Worm (Caenorhabditis elegans) whole organism, young adult: ENCODE results near the gene C30F2.4.

Experiments
- B0261.1 ChIP-seq: sonication (generic microtip); optimal IDR thresholded peaks from 2 replicates; lab custom pipeline; 2016; ENCODE audit warnings: mild to moderate bottlenecking, missing genetic modification characterization, moderate library complexity, missing compliant biosample characterization
- B0336.3 ChIP-seq: fragments of 200-800 bp; sonication (Bioruptor generic); IDR thresholded peaks from 2 replicates; pipeline ENCODE4 v1.3.6; 2022; ENCODE audit warnings: missing genetic modification characterization, missing compliant biosample characterization
- F23B12.7 ChIP-seq: sonication (generic microtip); optimal IDR thresholded peaks from 2 replicates; lab custom pipeline; 2017; ENCODE audit warnings: missing genetic modification characterization, mild to moderate bottlenecking, missing compliant biosample characterization, antibody characterized with exemption, moderate library complexity; ENCODE audit not compliant: insufficient read depth
- ama-1 ChIP-seq, 3 experiments: fragments of 150-350 bp in 1 of 3; sonication (generic microtip) in 2 of 3; optimal IDR thresholded peaks; 2 replicates each; lab custom pipeline; 2014 to 2018; ENCODE audit warnings: missing biosample characterization in 2 of 3, missing genetic modification characterization in 2 of 3, missing genetic modification reagents in 2 of 3
- ccch-3 ChIP-seq: fragments of 200-800 bp; sonication (Bioruptor generic); optimal IDR thresholded peaks from 2 replicates; lab custom pipeline; 2018; ENCODE audit warnings: mild to moderate bottlenecking, missing genetic modification characterization, missing compliant biosample characterization
- chd-7 ChIP-seq: sonication (generic microtip); optimal IDR thresholded peaks from 2 replicates; lab custom pipeline; 2016; ENCODE audit warnings: mild to moderate bottlenecking, missing genetic modification characterization, moderate library complexity, missing compliant biosample characterization
- ets-4 ChIP-seq: fragments of 200-800 bp; sonication (Bioruptor generic); optimal IDR thresholded peaks from 2 replicates; lab custom pipeline; 2018; ENCODE audit warnings: mild to moderate bottlenecking, missing genetic modification characterization, missing compliant biosample characterization
- hmg-20 ChIP-seq: fragments of 200-800 bp; sonication (Bioruptor generic); IDR thresholded peaks from 2 replicates; pipeline ENCODE4 v1.3.6; 2022; ENCODE audit warnings: missing genetic modification reagents, missing genetic modification characterization, missing compliant biosample characterization
- hrde-1 ChIP-seq: sonication (generic microtip); optimal IDR thresholded peaks from 2 replicates; lab custom pipeline; 2016; ENCODE audit warnings: missing genetic modification characterization, mild to moderate bottlenecking, missing compliant biosample characterization, moderate library complexity, missing genotype, missing genetic modification reagents, borderline replicate concordance
- lin-40 ChIP-seq: sonication (generic microtip); optimal IDR thresholded peaks from 2 replicates; lab custom pipeline; 2016; ENCODE audit warnings: missing genetic modification characterization, mild to moderate bottlenecking, missing compliant biosample characterization, missing genotype, missing genetic modification reagents
- lir-1 ChIP-seq: fragments of 200-800 bp; sonication (Bioruptor generic); conservative IDR thresholded peaks from 2 replicates; pipeline ENCODE4 v1.3.6; 2022; ENCODE audit warnings: missing genetic modification reagents, missing genetic modification characterization, missing compliant biosample characterization
- nhr-179 ChIP-seq: sonication (generic microtip); optimal IDR thresholded peaks from 2 replicates; lab custom pipeline; 2016; ENCODE audit warnings: mild to moderate bottlenecking, missing genetic modification characterization, missing compliant biosample characterization
- unc-130 ChIP-seq: sonication (generic microtip); optimal IDR thresholded peaks from 2 replicates; lab custom pipeline; 2016; ENCODE audit warnings: missing genetic modification reagents, missing genetic modification characterization, missing compliant biosample characterization

ce11 chrX:16058845-16059244 lies 17.5 kb downstream of the C30F2.4 start, which contains the start of gene T27A8.2:
- TF ChIP-seq ets-4 (GFP tag; lab: Kevin White, UChicago) (no peak), B0336.3 (GFP tag; lab: Robert Waterston, UW) (no peak), ama-1 (optimal IDR thresholded peaks at IDR 0.05; lab: Kevin White, UChicago) (no peak), ama-1 (GFP tag; optimal IDR thresholded peaks at IDR 0.05; lab: Kevin White, UChicago) (no peak), hrde-1 (tag; lab: Kevin White, UChicago) (no peak), chd-7 (tag; lab: Kevin White, UChicago) (no peak), ccch-3 (GFP tag; lab: Kevin White, UChicago) (no peak), unc-130 (GFP tag; lab: Kevin White, UChicago) (no peak), nhr-179 (tag; lab: Kevin White, UChicago) (no peak), B0261.1 (no peak), lir-1 (GFP tag; lab: Robert Waterston, UW) (no peak), F23B12.7 (tag; lab: Kevin White, UChicago) (no peak), lin-40 (tag; lab: Kevin White, UChicago) (no peak), hmg-20 (GFP tag; lab: Robert Waterston, UW) (no peak)
